Fruit fly (Drosophila melanogaster) whole organism, embryonic: Measurements from ENCODE around the gene CG10793.

Experiments used
- Antp ChIP-seq: fragments of 200-800 bp; sonication (Bioruptor generic); optimal IDR thresholded peaks from 3 replicates; lab custom pipeline; 2016; ENCODE audit warnings: missing biosample characterization, missing genetic modification characterization
- Asciz ChIP-seq: fragments of 200-800 bp; sonication (Bioruptor generic); optimal IDR thresholded peaks from 2 replicates; lab custom pipeline; 2017; ENCODE audit warnings: missing biosample characterization, mild to moderate bottlenecking, missing genetic modification characterization, missing genetic modification reagents
- CG10565 ChIP-seq: fragments of 200-800 bp; sonication (Bioruptor generic); optimal IDR thresholded peaks from 3 replicates; lab custom pipeline; 2016; ENCODE audit warnings: missing biosample characterization, mild to moderate bottlenecking, missing genetic modification characterization
- CG11696 ChIP-seq: fragments of 200-800 bp; sonication (Bioruptor generic); IDR thresholded peaks from 2 replicates; pipeline ENCODE4 v1.3.6; 2022; ENCODE audit warnings: missing biosample characterization, missing genetic modification characterization
- CG1233 ChIP-seq: fragments of 200-800 bp; sonication (Bioruptor generic); optimal IDR thresholded peaks from 4 replicates; lab custom pipeline; 2018; ENCODE audit warnings: missing biosample characterization, mild to moderate bottlenecking, missing genetic modification characterization
- CG15011 ChIP-seq: fragments of 200-800 bp; sonication (Bioruptor generic); optimal IDR thresholded peaks from 3 replicates; lab custom pipeline; 2018; ENCODE audit warnings: missing biosample characterization, mild to moderate bottlenecking, missing genetic modification characterization
- CG16813 ChIP-seq: fragments of 200-800 bp; sonication (Bioruptor generic); IDR thresholded peaks from 3 replicates; pipeline ENCODE4 v1.3.6; 2022; ENCODE audit warnings: missing biosample characterization, missing genetic modification characterization; ENCODE audit not compliant: partially characterized antibody
- CG17568 ChIP-seq: fragments of 200-800 bp; sonication (Bioruptor generic); optimal IDR thresholded peaks from 2 replicates; lab custom pipeline; 2018; ENCODE audit warnings: missing biosample characterization, mild to moderate bottlenecking, missing genetic modification characterization, moderate library complexity
- CG17829 ChIP-seq: fragments of 200-800 bp; optimal IDR thresholded peaks from 2 replicates; lab custom pipeline; 2019; ENCODE audit warnings: missing biosample characterization, mild to moderate bottlenecking, missing genetic modification characterization, moderate library complexity
- CG1832 ChIP-seq: fragments of 200-800 bp; sonication (Bioruptor generic); optimal IDR thresholded peaks from 2 replicates; lab custom pipeline; 2017; ENCODE audit warnings: missing biosample characterization, mild to moderate bottlenecking, missing genetic modification characterization, inconsistent platforms
- CG2116 ChIP-seq: fragments of 200-800 bp; sonication (Bioruptor generic); optimal IDR thresholded peaks from 3 replicates; lab custom pipeline; 2018; ENCODE audit warnings: missing biosample characterization, mild to moderate bottlenecking, missing genetic modification characterization
- CG2875 ChIP-seq: fragments of 200-800 bp; sonication (Bioruptor generic); optimal IDR thresholded peaks from 2 replicates; lab custom pipeline; 2017; ENCODE audit warnings: missing biosample characterization, mild to moderate bottlenecking, missing genetic modification characterization, missing genetic modification reagents
- CG31388 ChIP-seq: fragments of 200-800 bp; sonication (Bioruptor generic); optimal IDR thresholded peaks from 2 replicates; lab custom pipeline; 2016; ENCODE audit warnings: missing biosample characterization, missing genetic modification characterization
- CG6272 ChIP-seq: fragments of 200-800 bp; sonication (Bioruptor generic); IDR thresholded peaks from 2 replicates; pipeline ENCODE4 v1.3.6; 2022; ENCODE audit warnings: missing biosample characterization, missing genetic modification characterization
- CG6813 ChIP-seq: fragments of 200-800 bp; sonication (Bioruptor generic); optimal IDR thresholded peaks from 2 replicates; lab custom pipeline; 2017; ENCODE audit warnings: missing biosample characterization, missing genetic modification characterization, mild to moderate bottlenecking, moderate library complexity, missing genetic modification reagents
- CG6854 ChIP-seq: fragments of 200-800 bp; sonication (Bioruptor generic); optimal IDR thresholded peaks from 3 replicates; lab custom pipeline; 2017; ENCODE audit warnings: missing biosample characterization, mild to moderate bottlenecking, missing genetic modification characterization
- CG7556 ChIP-seq: fragments of 200-800 bp; sonication (Bioruptor generic); optimal IDR thresholded peaks from 2 replicates; lab custom pipeline; 2017; ENCODE audit warnings: missing biosample characterization, mild to moderate bottlenecking, missing genetic modification characterization
- CG8388 ChIP-seq: fragments of 200-800 bp; sonication (Bioruptor generic); optimal IDR thresholded peaks from 2 replicates; lab custom pipeline; 2019; ENCODE audit warnings: missing biosample characterization, mild to moderate bottlenecking, missing genetic modification characterization, moderate library complexity
- D ChIP-seq, 2 experiments: fragments of 200-800 bp in 1 of 2; fragments of >200 bp in 1 of 2; sonication (Bioruptor generic) in 1 of 2; optimal IDR thresholded peaks; 2 replicates in 1 of 2; 3 replicates in 1 of 2; lab custom pipeline; 2017; ENCODE audit warnings: mild to moderate bottlenecking in 1 of 2, missing biosample characterization in 1 of 2, missing genetic modification characterization in 1 of 2, missing genetic modification reagents in 1 of 2
- Deaf1 ChIP-seq: fragments of 200-800 bp; optimal IDR thresholded peaks from 3 replicates; lab custom pipeline; 2019; ENCODE audit warnings: missing biosample characterization, mild to moderate bottlenecking, missing genetic modification characterization, moderate library complexity
- Dfd ChIP-seq, 2 experiments: fragments of >200 bp; optimal IDR thresholded peaks; 2 replicates each; lab custom pipeline; 2017; ENCODE audit warnings: missing biosample characterization in 2 of 2, missing genetic modification characterization in 2 of 2
- Dll ChIP-seq: fragments of 200-800 bp; sonication (Bioruptor generic); IDR thresholded peaks from 4 replicates; pipeline ENCODE4 v1.3.6; 2022; ENCODE audit warnings: missing biosample characterization, missing genetic modification characterization; ENCODE audit not compliant: partially characterized antibody
- Fer2 ChIP-seq: fragments of 200-800 bp; sonication (Bioruptor generic); optimal IDR thresholded peaks from 2 replicates; lab custom pipeline; 2018; ENCODE audit warnings: missing biosample characterization, mild to moderate bottlenecking, missing genetic modification characterization, moderate library complexity
- MTF-1 ChIP-seq: fragments of 200-800 bp; sonication (Bioruptor generic); optimal IDR thresholded peaks from 2 replicates; lab custom pipeline; 2018; ENCODE audit warnings: missing biosample characterization, mild to moderate bottlenecking, missing genetic modification characterization, borderline replicate concordance
- Mrtf ChIP-seq: fragments of 200-800 bp; sonication (Bioruptor generic); IDR thresholded peaks from 3 replicates; pipeline ENCODE4 v1.3.6; 2022; ENCODE audit warnings: missing biosample characterization, missing genetic modification characterization
- Nf-YA ChIP-seq: fragments of 200-800 bp; sonication (Bioruptor generic); IDR thresholded peaks from 2 replicates; pipeline ENCODE4 v1.3.6; 2022; ENCODE audit warnings: missing biosample characterization, missing genetic modification characterization
- Nf-YB ChIP-seq: fragments of 200-800 bp; sonication (Bioruptor generic); optimal IDR thresholded peaks from 3 replicates; lab custom pipeline; 2019; ENCODE audit warnings: missing biosample characterization, mild to moderate bottlenecking, missing genetic modification characterization, moderate library complexity
- Pdp1 ChIP-seq, 2 experiments: fragments of 200-800 bp; sonication (Bioruptor generic); optimal IDR thresholded peaks; 3 replicates each; lab custom pipeline; 2016; ENCODE audit warnings: missing biosample characterization in 2 of 2, missing genetic modification characterization in 2 of 2, mild to moderate bottlenecking in 1 of 2, moderate library complexity in 1 of 2
- Ravus ChIP-seq: fragments of 200-800 bp; sonication (Bioruptor generic); IDR thresholded peaks from 2 replicates; pipeline ENCODE4 v1.3.6; 2022; ENCODE audit warnings: missing biosample characterization, missing genetic modification characterization
- Ssrp ChIP-seq: fragments of 200-800 bp; sonication (Bioruptor generic); optimal IDR thresholded peaks from 2 replicates; lab custom pipeline; 2018; ENCODE audit warnings: missing biosample characterization, mild to moderate bottlenecking, missing genetic modification characterization, moderate library complexity
- Stat92E ChIP-seq, 3 experiments: fragments of >200 bp in 2 of 3; fragments of 200-800 bp in 1 of 3; sonication (Bioruptor generic) in 1 of 3; optimal IDR thresholded peaks; 2 replicates each; lab custom pipeline; 2017 to 2019; ENCODE audit warnings: missing biosample characterization in 3 of 3, missing genetic modification characterization in 3 of 3, mild to moderate bottlenecking in 1 of 3, moderate library complexity in 1 of 3
- en ChIP-seq: fragments of 200-800 bp; sonication (Bioruptor generic); optimal IDR thresholded peaks from 2 replicates; lab custom pipeline; 2016; ENCODE audit warnings: missing biosample characterization, missing genetic modification characterization
- esg ChIP-seq: fragments of 200-800 bp; sonication (Bioruptor generic); conservative IDR thresholded peaks from 2 replicates; pipeline ENCODE4 v1.3.6; 2022; ENCODE audit warnings: missing biosample characterization, missing genetic modification characterization
- gem ChIP-seq: fragments of 200-800 bp; sonication (Bioruptor generic); optimal IDR thresholded peaks from 2 replicates; lab custom pipeline; 2019; ENCODE audit warnings: missing biosample characterization, mild to moderate bottlenecking, missing genetic modification characterization, moderate library complexity
- gfzf ChIP-seq: fragments of 200-800 bp; sonication (Bioruptor generic); optimal IDR thresholded peaks from 2 replicates; lab custom pipeline; 2016; ENCODE audit warnings: missing biosample characterization, mild to moderate bottlenecking, missing genetic modification characterization, moderate library complexity
- kah ChIP-seq: fragments of 200-800 bp; sonication (Bioruptor generic); optimal IDR thresholded peaks from 2 replicates; lab custom pipeline; 2018; ENCODE audit warnings: missing biosample characterization, mild to moderate bottlenecking, missing genetic modification characterization
- kay ChIP-seq: fragments of 200-800 bp; sonication (Bioruptor generic); optimal IDR thresholded peaks from 2 replicates; lab custom pipeline; 2016; ENCODE audit warnings: missing biosample characterization, missing genetic modification characterization
- lilli ChIP-seq: fragments of 200-800 bp; sonication (Bioruptor generic); optimal IDR thresholded peaks from 3 replicates; lab custom pipeline; 2016; ENCODE audit warnings: missing biosample characterization, missing genetic modification characterization
- nau ChIP-seq: fragments of 200-800 bp; sonication (Bioruptor generic); optimal IDR thresholded peaks from 3 replicates; lab custom pipeline; 2017; ENCODE audit warnings: missing biosample characterization, mild to moderate bottlenecking, missing genetic modification characterization, missing genetic modification reagents
- nmo ChIP-seq: fragments of 200-800 bp; sonication (Bioruptor generic); optimal IDR thresholded peaks from 2 replicates; lab custom pipeline; 2018; ENCODE audit warnings: missing biosample characterization, mild to moderate bottlenecking, missing genetic modification characterization, moderate library complexity
- phol ChIP-seq: fragments of 200-800 bp; sonication (Bioruptor generic); optimal IDR thresholded peaks from 3 replicates; lab custom pipeline; 2018; ENCODE audit warnings: missing biosample characterization, mild to moderate bottlenecking, missing genetic modification characterization, moderate library complexity
- sc ChIP-seq, 3 experiments: fragments of >200 bp in 2 of 3; fragments of 200-800 bp in 1 of 3; sonication (Bioruptor generic) in 1 of 3; optimal IDR thresholded peaks; 2 replicates in 2 of 3; 3 replicates in 1 of 3; lab custom pipeline; 2017; ENCODE audit warnings: mild to moderate bottlenecking in 1 of 3, missing biosample characterization in 1 of 3, missing genetic modification characterization in 1 of 3, missing genetic modification reagents in 1 of 3
- sens-2 ChIP-seq: fragments of 200-800 bp; sonication (Bioruptor generic); IDR thresholded peaks from 2 replicates; pipeline ENCODE4 v1.3.6; 2022; ENCODE audit warnings: missing biosample characterization, missing genetic modification characterization
- slp2 ChIP-seq: fragments of 200-800 bp; sonication (Bioruptor generic); optimal IDR thresholded peaks from 2 replicates; lab custom pipeline; 2016; ENCODE audit warnings: missing biosample characterization, missing genetic modification characterization
- ssp ChIP-seq: fragments of 200-800 bp; sonication (Bioruptor generic); IDR thresholded peaks from 2 replicates; pipeline ENCODE4 v1.3.6; 2022; ENCODE audit warnings: missing biosample characterization, missing genetic modification characterization
- usp ChIP-seq: fragments of >200 bp; optimal IDR thresholded peaks from 2 replicates; lab custom pipeline; 2017; ENCODE audit warnings: missing biosample characterization, missing genetic modification characterization
- z ChIP-seq: fragments of 200-800 bp; sonication (Bioruptor generic); IDR thresholded peaks from 3 replicates; pipeline ENCODE4 v1.3.6; 2022; ENCODE audit warnings: missing biosample characterization, missing genetic modification characterization
- zen2 ChIP-seq: fragments of 200-800 bp; sonication (Bioruptor generic); IDR thresholded peaks from 3 replicates; pipeline ENCODE4 v1.3.6; 2022; ENCODE audit warnings: missing biosample characterization, missing genetic modification characterization; ENCODE audit not compliant: partially characterized antibody

The CG10793 gene

DNA sequence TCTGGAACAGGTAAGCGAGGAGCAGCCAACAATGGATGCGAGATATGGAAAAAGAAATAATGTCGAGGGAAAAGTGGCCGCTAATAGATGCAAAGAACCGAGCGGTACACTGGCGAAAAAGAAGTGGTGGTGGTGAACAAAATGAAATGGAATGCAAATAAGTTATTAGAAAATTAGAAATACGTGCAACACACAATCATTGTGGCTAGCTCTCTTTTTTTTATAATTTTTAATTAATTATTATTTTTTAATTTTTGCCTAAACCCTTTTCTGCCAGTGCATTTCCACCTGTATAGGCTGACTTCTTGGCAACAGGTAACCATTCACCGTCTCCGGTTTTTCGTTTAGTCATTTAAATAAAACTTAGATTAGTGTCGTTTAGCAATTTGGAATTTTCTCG, 39.0 kb upstream of the CG10793 start (continued):
- no peak for TF ChIP-seq Dll (GFP tag; lab: Robert Waterston, UW)
- TF ChIP-seq CG6854 = peak; percentile 22
- peak; percentile 85 for TF ChIP-seq CG17829 (tag; lab: Kevin White, UChicago)
- TF ChIP-seq CG1233 (GFP tag; lab: Kevin White, UChicago) = peak; percentile 71
- TF ChIP-seq Stat92E (GFP tag; optimal IDR thresholded peaks at IDR 0.05; lab: Kevin White, UChicago) = no peak
- TF ChIP-seq CG15011 (GFP tag; lab: Kevin White, UChicago) = peak; percentile 42
- TF ChIP-seq kay (GFP tag; lab: Kevin White, UChicago) = peak; percentile 15
- TF ChIP-seq CG11696 = peak; percentile 65
- peak; percentile 67 for TF ChIP-seq Nf-YA (GFP tag; lab: Robert Waterston, UW)
- TF ChIP-seq D (optimal IDR thresholded peaks at IDR 0.05; lab: Kevin White, UChicago) = no peak
- TF ChIP-seq D (GFP tag; optimal IDR thresholded peaks at IDR 0.05; lab: Kevin White, UChicago) = peak; percentile 81
- TF ChIP-seq Dfd (GFP tag; optimal IDR thresholded peaks at IDR 0.05; lab: Kevin White, UChicago) = no peak
- TF ChIP-seq usp (GFP tag; lab: Kevin White, UChicago) = no peak
- TF ChIP-seq Antp (GFP tag; lab: Kevin White, UChicago) = peak; percentile 23
- TF ChIP-seq CG2875 (GFP tag; lab: Kevin White, UChicago) = peak; percentile 73
- TF ChIP-seq CG8388 = peak; percentile 78
- peak; percentile 87 for TF ChIP-seq phol (tag; lab: Kevin White, UChicago)
- TF ChIP-seq Pdp1 (GFP tag; optimal IDR thresholded peaks at IDR 0.05; lab: Kevin White, UChicago) = peak; percentile 34 to 44
- peak; percentile 36; the same call in 1 of the 2 replicates for TF ChIP-seq Ravus (GFP tag; lab: Robert Waterston, UW)
- TF ChIP-seq sc (optimal IDR thresholded peaks at IDR 0.05; lab: Kevin White, UChicago) = no peak
- peak; percentile 75 for TF ChIP-seq sc (GFP tag; optimal IDR thresholded peaks at IDR 0.05; lab: Kevin White, UChicago)
- no peak for TF ChIP-seq slp2 (GFP tag; lab: Kevin White, UChicago)
- peak; percentile 56 for TF ChIP-seq nau (GFP tag; lab: Kevin White, UChicago)
- TF ChIP-seq CG6813 (GFP tag; lab: Kevin White, UChicago) = peak; percentile 81
- peak; percentile 18 for TF ChIP-seq CG2116 (GFP tag; lab: Kevin White, UChicago)
- TF ChIP-seq sens-2 (GFP tag; lab: Robert Waterston, UW) = peak; percentile 86
- TF ChIP-seq Ssrp (tag; lab: Kevin White, UChicago) = peak; percentile 76
- peak; percentile 58 for TF ChIP-seq CG6272
- TF ChIP-seq ssp (GFP tag; lab: Robert Waterston, UW) = peak; percentile 65
- TF ChIP-seq en = no peak
- no peak for TF ChIP-seq gfzf (GFP tag; lab: Kevin White, UChicago)
- peak; percentile 54 for TF ChIP-seq Asciz (GFP tag; lab: Kevin White, UChicago)
- TF ChIP-seq CG10565 (GFP tag; lab: Kevin White, UChicago) = no peak
- peak; percentile 72 for TF ChIP-seq lilli
- TF ChIP-seq Deaf1 = peak; percentile 28
- TF ChIP-seq CG16813 (GFP tag; lab: Robert Waterston, UW) = no peak
- no peak for TF ChIP-seq zen2 (GFP tag; lab: Robert Waterston, UW)
- TF ChIP-seq CG17568 (GFP tag; lab: Kevin White, UChicago) = peak; percentile 57
- TF ChIP-seq kah = peak; percentile 1
- peak; percentile 78 for TF ChIP-seq esg (GFP tag; lab: Robert Waterston, UW)
- TF ChIP-seq Fer2 (tag; lab: Kevin White, UChicago) = no peak
- TF ChIP-seq CG31388 (GFP tag; lab: Kevin White, UChicago) = peak; percentile 8
- 0 out of 3 replicates have a peak, but pooled peaks have one; percentile 12 for TF ChIP-seq z (GFP tag; lab: Robert Waterston, UW)
- TF ChIP-seq Nf-YB (GFP tag; lab: Kevin White, UChicago) = peak; percentile 59
- TF ChIP-seq MTF-1 (GFP tag; lab: Kevin White, UChicago) = peak; percentile 28
- TF ChIP-seq nmo (GFP tag; lab: Kevin White, UChicago) = peak; percentile 87
- peak; percentile 75 for TF ChIP-seq CG7556 (GFP tag; lab: Kevin White, UChicago)
- peak; percentile 89 for TF ChIP-seq gem
- peak; percentile 69; the same call in 1 of the 3 replicates for TF ChIP-seq Mrtf
- no peak for TF ChIP-seq CG1832 (GFP tag; lab: Kevin White, UChicago)
